Worm (Caenorhabditis elegans): Measurements from ENCODE around the gene ZK673.4.
A peak's percentile ranks its signal among the peaks of the same experiment; 100 is the strongest.

DNA sequence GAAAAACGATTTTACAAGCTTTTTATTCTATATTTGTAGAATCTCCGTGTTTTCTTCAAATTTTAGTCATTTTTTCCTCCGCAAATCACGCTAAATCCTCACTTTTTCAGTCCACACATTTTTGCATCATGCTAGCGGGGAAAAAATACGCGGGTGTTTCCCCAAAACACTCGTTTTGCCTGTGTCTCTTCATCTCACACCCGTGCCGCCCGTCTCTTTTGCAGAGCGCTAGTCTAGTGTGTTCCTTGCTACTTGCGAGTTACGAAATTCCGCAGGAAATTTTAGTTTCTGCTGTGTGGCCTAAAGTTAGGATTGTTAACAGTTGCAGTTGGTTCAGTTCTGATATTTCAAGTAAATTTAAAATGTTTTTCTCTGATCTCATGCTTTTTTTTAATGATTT is 7.0 kb upstream of the ZK673.4 start:
- TF ChIP-seq ztf-11 (tag; optimal IDR thresholded peaks at IDR 0.05) (no peak), lsy-2 (tag; optimal IDR thresholded peaks at IDR 0.05) (no peak), nhr-237 (tag; optimal IDR thresholded peaks at IDR 0.05) (no peak), aha-1 (tag) (peak; percentile 83), mdl-1 (tag; optimal IDR thresholded peaks at IDR 0.05) (peak; percentile 51 to 67), T20F7.1 (GFP tag; optimal IDR thresholded peaks at IDR 0.05) (no peak), ama-1 (optimal IDR thresholded peaks at IDR 0.05) (peak; percentile 23), lin-29 (GFP tag; IDR thresholded peaks at IDR 0.05) (no peak)
